Fruit fly (Drosophila melanogaster) whole organism, embryonic: Measurements from ENCODE around the gene CG10993.

Experiments
- Adf1 ChIP-seq: fragments of 200-800 bp; sonication (Bioruptor generic); IDR thresholded peaks from 2 replicates; pipeline ENCODE4 v1.3.6; 2022; ENCODE audit warnings: missing biosample characterization, missing genetic modification characterization
- Aef1 ChIP-seq: fragments of 200-800 bp; sonication (Bioruptor generic); IDR thresholded peaks from 3 replicates; pipeline ENCODE4 v1.3.6; 2022; ENCODE audit warnings: missing biosample characterization, missing genetic modification characterization
- CG10321 ChIP-seq: fragments of 200-800 bp; sonication (Bioruptor generic); IDR thresholded peaks from 2 replicates; pipeline ENCODE4 v1.3.6; 2022; ENCODE audit warnings: missing biosample characterization, missing genetic modification characterization
- CG10979 ChIP-seq: fragments of 200-800 bp; sonication (Bioruptor generic); optimal IDR thresholded peaks from 2 replicates; lab custom pipeline; 2018; ENCODE audit warnings: missing biosample characterization, mild to moderate bottlenecking, missing genetic modification characterization, moderate library complexity
- CG13424 ChIP-seq: fragments of 200-800 bp; sonication (Bioruptor generic); optimal IDR thresholded peaks from 2 replicates; lab custom pipeline; 2019; ENCODE audit warnings: missing biosample characterization, mild to moderate bottlenecking, missing genetic modification characterization, moderate library complexity
- CG1529 ChIP-seq: fragments of 200-800 bp; sonication (Bioruptor generic); optimal IDR thresholded peaks from 3 replicates; lab custom pipeline; 2018; ENCODE audit warnings: missing biosample characterization, missing genetic modification characterization
- CG2202 ChIP-seq: fragments of 200-800 bp; sonication (Bioruptor generic); optimal IDR thresholded peaks from 2 replicates; lab custom pipeline; 2018; ENCODE audit warnings: missing biosample characterization, mild to moderate bottlenecking, missing genetic modification characterization
- CG2712 ChIP-seq: fragments of 200-800 bp; optimal IDR thresholded peaks from 3 replicates; lab custom pipeline; 2019; ENCODE audit warnings: missing biosample characterization, mild to moderate bottlenecking, missing genetic modification characterization, moderate library complexity
- CG30403 ChIP-seq: fragments of 200-800 bp; sonication (Bioruptor generic); optimal IDR thresholded peaks from 3 replicates; lab custom pipeline; 2016; ENCODE audit warnings: missing biosample characterization, missing genetic modification characterization
- CG4424 ChIP-seq: fragments of 200-800 bp; sonication (Bioruptor generic); optimal IDR thresholded peaks from 3 replicates; lab custom pipeline; 2016; ENCODE audit warnings: missing biosample characterization, missing genetic modification characterization
- CG9797 ChIP-seq: fragments of 200-800 bp; sonication (Bioruptor generic); optimal IDR thresholded peaks from 3 replicates; lab custom pipeline; 2018; ENCODE audit warnings: missing biosample characterization, mild to moderate bottlenecking, missing genetic modification characterization
- CHES-1-like ChIP-seq: fragments of 200-800 bp; sonication (Bioruptor generic); optimal IDR thresholded peaks from 2 replicates; lab custom pipeline; 2016; ENCODE audit warnings: missing biosample characterization, missing genetic modification characterization
- Dad ChIP-seq: fragments of 200-800 bp; sonication (Bioruptor generic); optimal IDR thresholded peaks from 3 replicates; lab custom pipeline; 2016; ENCODE audit warnings: missing biosample characterization, missing genetic modification characterization
- Deaf1 ChIP-seq: fragments of 200-800 bp; optimal IDR thresholded peaks from 3 replicates; lab custom pipeline; 2019; ENCODE audit warnings: missing biosample characterization, mild to moderate bottlenecking, missing genetic modification characterization, moderate library complexity
- Drgx ChIP-seq: fragments of 200-800 bp; sonication (Bioruptor generic); IDR thresholded peaks from 2 replicates; pipeline ENCODE4 v1.3.6; 2022; ENCODE audit warnings: missing biosample characterization, missing genetic modification characterization
- Ets97D ChIP-seq: fragments of 200-800 bp; sonication (Bioruptor generic); optimal IDR thresholded peaks from 3 replicates; lab custom pipeline; 2016; ENCODE audit warnings: missing biosample characterization, missing genetic modification characterization
- Hr51 ChIP-seq, 2 experiments: fragments of 200-800 bp; sonication (Bioruptor generic); optimal IDR thresholded peaks; 2 replicates in 1 of 2; 3 replicates in 1 of 2; lab custom pipeline; 2016 to 2018; ENCODE audit warnings: missing biosample characterization in 2 of 2, missing genetic modification characterization in 2 of 2, mild to moderate bottlenecking in 1 of 2, moderate library complexity in 1 of 2
- Sry-β ChIP-seq: fragments of 200-800 bp; sonication (Bioruptor generic); optimal IDR thresholded peaks from 2 replicates; lab custom pipeline; 2018; ENCODE audit warnings: missing biosample characterization, mild to moderate bottlenecking, missing genetic modification characterization, moderate library complexity
- Ssrp ChIP-seq: fragments of 200-800 bp; sonication (Bioruptor generic); optimal IDR thresholded peaks from 2 replicates; lab custom pipeline; 2018; ENCODE audit warnings: missing biosample characterization, mild to moderate bottlenecking, missing genetic modification characterization, moderate library complexity
- TFAM ChIP-seq: fragments of 200-800 bp; sonication (Bioruptor generic); optimal IDR thresholded peaks from 2 replicates; lab custom pipeline; 2017; ENCODE audit warnings: missing biosample characterization, missing genetic modification characterization, inconsistent platforms
- Tbp ChIP-seq: fragments of >200 bp; optimal IDR thresholded peaks from 2 replicates; lab custom pipeline; 2018; ENCODE audit warnings: missing biosample characterization, missing genetic modification characterization
- Vsx1 ChIP-seq: fragments of 200-800 bp; sonication (Bioruptor generic); optimal IDR thresholded peaks from 2 replicates; lab custom pipeline; 2017; ENCODE audit warnings: missing biosample characterization, mild to moderate bottlenecking, missing genetic modification characterization, missing genetic modification reagents
- ase ChIP-seq: fragments of 200-800 bp; sonication (Bioruptor generic); IDR thresholded peaks from 3 replicates; pipeline ENCODE4 v1.3.6; 2022; ENCODE audit warnings: missing biosample characterization, missing genetic modification characterization
- croc ChIP-seq: fragments of 200-800 bp; sonication (Bioruptor generic); conservative IDR thresholded peaks from 3 replicates; pipeline ENCODE4 v1.3.6; 2022; ENCODE audit warnings: missing biosample characterization, missing genetic modification characterization
- eve ChIP-seq, 2 experiments: fragments of >200 bp; optimal IDR thresholded peaks; 2 replicates each; lab custom pipeline; 2017; ENCODE audit warnings: missing biosample characterization in 2 of 2, missing genetic modification characterization in 2 of 2
- gem ChIP-seq: fragments of 200-800 bp; sonication (Bioruptor generic); optimal IDR thresholded peaks from 2 replicates; lab custom pipeline; 2019; ENCODE audit warnings: missing biosample characterization, mild to moderate bottlenecking, missing genetic modification characterization, moderate library complexity
- hb ChIP-seq: fragments of 200-800 bp; sonication (Bioruptor generic); IDR thresholded peaks from 3 replicates; pipeline ENCODE4 v1.3.6; 2022; ENCODE audit warnings: missing biosample characterization, missing genetic modification characterization; ENCODE audit not compliant: partially characterized antibody
- mam ChIP-seq: fragments of 200-800 bp; sonication (Bioruptor generic); optimal IDR thresholded peaks from 3 replicates; lab custom pipeline; 2016; ENCODE audit warnings: missing biosample characterization, missing genetic modification characterization
- nom ChIP-seq: fragments of 200-800 bp; sonication (Bioruptor generic); optimal IDR thresholded peaks from 2 replicates; lab custom pipeline; 2017; ENCODE audit warnings: missing biosample characterization, missing genetic modification characterization, mild to moderate bottlenecking, moderate library complexity, missing genetic modification reagents
- peb ChIP-seq: fragments of 200-800 bp; sonication (Bioruptor generic); IDR thresholded peaks from 2 replicates; pipeline ENCODE4 v1.3.6; 2022; ENCODE audit warnings: missing biosample characterization, missing genetic modification characterization
- row ChIP-seq: fragments of 200-800 bp; sonication (Bioruptor generic); IDR thresholded peaks from 3 replicates; pipeline ENCODE4 v1.3.6; 2022; ENCODE audit warnings: missing biosample characterization, missing genetic modification characterization
- sd ChIP-seq: fragments of 200-800 bp; sonication (Bioruptor generic); optimal IDR thresholded peaks from 3 replicates; lab custom pipeline; 2018; ENCODE audit warnings: missing biosample characterization, mild to moderate bottlenecking, missing genetic modification characterization, moderate library complexity
- sens ChIP-seq: fragments of 200-800 bp; sonication (Bioruptor generic); peaks from one replicate; lab custom pipeline; 2016; ENCODE audit warnings: missing biosample characterization, missing genetic modification characterization
- so ChIP-seq: fragments of 200-800 bp; sonication (Bioruptor generic); IDR thresholded peaks from 3 replicates; pipeline ENCODE4 v1.3.6; 2022; ENCODE audit warnings: missing biosample characterization, missing genetic modification characterization
- vvl ChIP-seq: fragments of 200-800 bp; sonication (Bioruptor generic); IDR thresholded peaks from 2 replicates; pipeline ENCODE4 v1.3.6; 2022; ENCODE audit warnings: missing biosample characterization, missing genetic modification characterization
- zf30C ChIP-seq: fragments of 200-800 bp; sonication (Bioruptor generic); optimal IDR thresholded peaks from 3 replicates; lab custom pipeline; 2018; ENCODE audit warnings: missing biosample characterization, mild to moderate bottlenecking, missing genetic modification characterization

The CG10993 gene

dm6 chrX:13748906-13749872, 41.7 kb downstream of the CG10993 start (continued):
- peak; percentile 45 for TF ChIP-seq CHES-1-like
- peak; percentile 46; the same call in 2 of the 3 replicates for TF ChIP-seq Aef1
- TF ChIP-seq CG30403: peak; percentile 77
- TF ChIP-seq ase (GFP tag; lab: Robert Waterston, UW): peak; percentile 69; the same call in 2 of the 3 replicates
- TF ChIP-seq zf30C (GFP tag; lab: Kevin White, UChicago): no peak
- peak; percentile 49 for TF ChIP-seq Deaf1
- peak; percentile 41 for TF ChIP-seq CG4424 (GFP tag; lab: Kevin White, UChicago)
- TF ChIP-seq CG9797: no peak
- no peak for TF ChIP-seq Tbp (GFP tag; lab: Kevin White, UChicago)
- peak; percentile 61 for TF ChIP-seq CG10979 (tag; lab: Kevin White, UChicago)
- TF ChIP-seq CG13424 (tag; lab: Kevin White, UChicago): peak; percentile 73
- TF ChIP-seq Vsx1 (GFP tag; lab: Kevin White, UChicago): no peak
- TF ChIP-seq TFAM (GFP tag; lab: Kevin White, UChicago): no peak
- TF ChIP-seq mam (GFP tag; lab: Kevin White, UChicago): peak; percentile 26
- TF ChIP-seq hb: no peak
- peak; percentile 49 for TF ChIP-seq Adf1
- no peak for TF ChIP-seq Ets97D
- TF ChIP-seq sd: peak; percentile 61
- no peak for TF ChIP-seq croc (GFP tag; lab: Robert Waterston, UW)
- TF ChIP-seq Dad (GFP tag; lab: Kevin White, UChicago): no peak
- TF ChIP-seq nom (GFP tag; lab: Kevin White, UChicago): peak; percentile 75
- TF ChIP-seq Ssrp (tag; lab: Kevin White, UChicago): peak; percentile 39

- TF ChIP-seq CG10321 (GFP tag; lab: Robert Waterston, UW) (no peak), Sry-β (GFP tag; lab: Kevin White, UChicago) (peak; percentile 83), CG2202 (tag; lab: Kevin White, UChicago) (no peak), CG1529 (GFP tag; lab: Kevin White, UChicago) (peak; percentile 5), eve (GFP tag; optimal IDR thresholded peaks at IDR 0.05; lab: Kevin White, UChicago) (peak in 1 of 2 experiments; percentile 59), Hr51 (GFP tag; optimal IDR thresholded peaks at IDR 0.05; lab: Kevin White, UChicago) (peak in 1 of 2 experiments; percentile 1), so (GFP tag; lab: Robert Waterston, UW) (0 out of 3 replicates have a peak, but pooled peaks have one; percentile 23), Drgx (GFP tag; lab: Robert Waterston, UW) (0 out of 2 replicates have a peak, but pooled peaks have one; percentile 15), CG2712 (peak; percentile 9), vvl (GFP tag; lab: Robert Waterston, UW) (0 out of 2 replicates have a peak, but pooled peaks have one; percentile 9), sens (GFP tag; lab: Kevin White, UChicago) (peak; percentile 22), peb (no peak), row (GFP tag; lab: Robert Waterston, UW) (peak; percentile 66; the same call in 2 of the 3 replicates), gem (tag; lab: Kevin White, UChicago) (peak; percentile 14)
Measured at dm6 chrX:13747635-13748467, 43.1 kb downstream of the CG10993 start.
